Worm (Caenorhabditis elegans) whole organism, late embryonic: ENCODE data around the gene nac-2.

ENCODE experiments used
- F13H6.1 ChIP-seq: sonication (generic microtip); optimal IDR thresholded peaks from 2 replicates; lab custom pipeline; 2016; ENCODE audit warnings: missing genetic modification characterization, missing compliant biosample characterization
- T23F11.4 ChIP-seq: fragments of 200-800 bp; sonication (Bioruptor generic); optimal IDR thresholded peaks from 2 replicates; lab custom pipeline; 2018; ENCODE audit warnings: mild to moderate bottlenecking, missing genetic modification characterization, missing compliant biosample characterization
- ceh-2 ChIP-seq: sonication (generic microtip); optimal IDR thresholded peaks from 2 replicates; lab custom pipeline; 2016; ENCODE audit warnings: missing genotype, missing genetic modification characterization, missing compliant biosample characterization
- ceh-31 ChIP-seq: sonication (generic microtip); optimal IDR thresholded peaks from 2 replicates; lab custom pipeline; 2016; ENCODE audit warnings: missing genetic modification characterization, missing compliant biosample characterization
- ceh-6 ChIP-seq: fragments of 200-800 bp; sonication (Bioruptor generic); optimal IDR thresholded peaks from 2 replicates; lab custom pipeline; 2018; ENCODE audit warnings: mild to moderate bottlenecking, missing genetic modification characterization, missing compliant biosample characterization
- ceh-9 ChIP-seq: sonication (generic microtip); optimal IDR thresholded peaks from 2 replicates; lab custom pipeline; 2016; ENCODE audit warnings: mild to moderate bottlenecking, missing genetic modification characterization, inconsistent platforms, missing compliant biosample characterization
- che-1 ChIP-seq: sonication (generic microtip); optimal IDR thresholded peaks from 2 replicates; lab custom pipeline; 2016; ENCODE audit warnings: mild to moderate bottlenecking, missing genetic modification characterization, missing compliant biosample characterization
- dmd-4 ChIP-seq: sonication (generic microtip); optimal IDR thresholded peaks from 2 replicates; lab custom pipeline; 2016; ENCODE audit warnings: borderline replicate concordance, missing genetic modification characterization, missing compliant biosample characterization
- dve-1 ChIP-seq: sonication (generic microtip); optimal IDR thresholded peaks from 2 replicates; lab custom pipeline; 2017; ENCODE audit warnings: antibody characterized with exemption, mild to moderate bottlenecking, missing genetic modification characterization, missing compliant biosample characterization
- fkh-6 ChIP-seq: sonication (generic microtip); optimal IDR thresholded peaks from 2 replicates; lab custom pipeline; 2016; ENCODE audit warnings: missing genetic modification characterization, missing compliant biosample characterization
- gmeb-2 ChIP-seq: sonication (generic microtip); optimal IDR thresholded peaks from 2 replicates; lab custom pipeline; 2016; ENCODE audit warnings: missing genetic modification characterization, inconsistent platforms, missing compliant biosample characterization
- hlh-13 ChIP-seq: fragments of 200-800 bp; sonication (Bioruptor generic); optimal IDR thresholded peaks from 2 replicates; lab custom pipeline; 2018; ENCODE audit warnings: mild to moderate bottlenecking, missing genetic modification characterization, missing compliant biosample characterization
- hlh-6 ChIP-seq: sonication (generic microtip); optimal IDR thresholded peaks from 2 replicates; lab custom pipeline; 2016; ENCODE audit warnings: missing genotype, missing genetic modification characterization, missing compliant biosample characterization
- hlh-8 ChIP-seq: sonication (generic microtip); optimal IDR thresholded peaks from 2 replicates; lab custom pipeline; 2016; ENCODE audit warnings: missing genotype, missing genetic modification characterization, missing compliant biosample characterization
- lin-11 ChIP-seq: fragments of 200-800 bp; sonication (Bioruptor generic); optimal IDR thresholded peaks from 2 replicates; lab custom pipeline; 2018; ENCODE audit warnings: mild to moderate bottlenecking, missing genetic modification characterization, missing compliant biosample characterization
- madf-2 ChIP-seq: sonication (generic microtip); optimal IDR thresholded peaks from 2 replicates; lab custom pipeline; 2017; ENCODE audit warnings: missing genetic modification characterization, missing compliant biosample characterization
- mec-3 ChIP-seq: sonication (generic microtip); optimal IDR thresholded peaks from 2 replicates; lab custom pipeline; 2016; ENCODE audit warnings: borderline replicate concordance, missing genetic modification characterization, missing compliant biosample characterization
- nhr-11 ChIP-seq: fragments of 150-350 bp; optimal IDR thresholded peaks from 2 replicates; lab custom pipeline; 2014; ENCODE audit warnings: missing biosample characterization, missing genetic modification characterization
- nhr-232 ChIP-seq: sonication (generic microtip); optimal IDR thresholded peaks from 2 replicates; lab custom pipeline; 2016; ENCODE audit warnings: missing genetic modification characterization, missing compliant biosample characterization
- npax-4 ChIP-seq: sonication (generic microtip); optimal IDR thresholded peaks from 2 replicates; lab custom pipeline; 2016; ENCODE audit warnings: missing genetic modification characterization, missing compliant biosample characterization
- pha-2 ChIP-seq: sonication (generic microtip); optimal IDR thresholded peaks from 2 replicates; lab custom pipeline; 2017; ENCODE audit warnings: mild to moderate bottlenecking, missing genetic modification characterization, missing compliant biosample characterization
- ref-2 ChIP-seq: sonication (generic microtip); optimal IDR thresholded peaks from 2 replicates; lab custom pipeline; 2016; ENCODE audit warnings: missing genetic modification characterization, missing compliant biosample characterization
- sdc-2 ChIP-seq: sonication (generic microtip); optimal IDR thresholded peaks from 2 replicates; lab custom pipeline; 2016; ENCODE audit warnings: missing genotype, missing genetic modification characterization, missing compliant biosample characterization
- sox-2 ChIP-seq: fragments of 200-800 bp; sonication (Bioruptor generic); IDR thresholded peaks from 2 replicates; pipeline ENCODE4 v1.3.6; 2022; ENCODE audit warnings: missing genetic modification reagents, missing genetic modification characterization, missing compliant biosample characterization
- sox-4 ChIP-seq: sonication (generic microtip); optimal IDR thresholded peaks from 2 replicates; lab custom pipeline; 2017; ENCODE audit warnings: mild to moderate bottlenecking, missing genetic modification characterization, inconsistent platforms, missing compliant biosample characterization
- tbx-2 ChIP-seq: sonication (generic microtip); optimal IDR thresholded peaks from 2 replicates; lab custom pipeline; 2016; ENCODE audit warnings: missing genetic modification characterization, missing compliant biosample characterization
- ttx-3 ChIP-seq: sonication (generic microtip); optimal IDR thresholded peaks from 2 replicates; lab custom pipeline; 2016; ENCODE audit warnings: missing genetic modification reagents, missing genetic modification characterization, missing compliant biosample characterization
- unc-3 ChIP-seq, 2 experiments: fragments of 200-800 bp in 1 of 2; sonication (Bioruptor generic) in 1 of 2; sonication (generic microtip) in 1 of 2; conservative IDR thresholded peaks in 1 of 2; optimal IDR thresholded peaks in 1 of 2; 2 replicates each; pipeline versions ENCODE4 v1.3.6 to Lab custom; 2016 to 2022; ENCODE audit warnings: missing compliant biosample characterization in 2 of 2, missing genetic modification characterization in 2 of 2, missing genetic modification reagents in 1 of 2
- unc-42 ChIP-seq: sonication (generic microtip); optimal IDR thresholded peaks from 2 replicates; lab custom pipeline; 2016; ENCODE audit warnings: missing genotype, missing genetic modification characterization, missing compliant biosample characterization
- unc-55 ChIP-seq: sonication (generic microtip); optimal IDR thresholded peaks from 2 replicates; lab custom pipeline; 2017; ENCODE audit warnings: missing biosample characterization, missing genetic modification reagents, missing genetic modification characterization

Gene nac-2

ce11 chrIII:9050600-9050999 lies 7.5 kb upstream of the nac-2 start, which contains the start of gene ikke-1:
Gene ikke-1, minus strand, starts transcription at chrIII:9050700.
- TF ChIP-seq F13H6.1 (tag; lab: Kevin White, UChicago), result no peak
- no peak for TF ChIP-seq sox-4
- TF ChIP-seq T23F11.4 (GFP tag; lab: Kevin White, UChicago), result no peak
- no peak for TF ChIP-seq gmeb-2 (tag; lab: Kevin White, UChicago)
- TF ChIP-seq fkh-6 (tag; lab: Kevin White, UChicago), result no peak
- TF ChIP-seq unc-42, result no peak
- no peak for TF ChIP-seq npax-4 (tag; lab: Kevin White, UChicago)
- TF ChIP-seq tbx-2 (tag; lab: Kevin White, UChicago), result no peak
- TF ChIP-seq nhr-232 (tag; lab: Kevin White, UChicago), result no peak
- TF ChIP-seq dve-1, result no peak
- TF ChIP-seq hlh-8 (tag; lab: Kevin White, UChicago), result no peak
- TF ChIP-seq mec-3 (tag; lab: Kevin White, UChicago), result no peak
- no peak for TF ChIP-seq sox-2 (GFP tag; lab: Robert Waterston, UW)

ce11 chrIII:9047260-9047659 lies 4.2 kb upstream of the nac-2 start:
- no peak for TF ChIP-seq fkh-6 (tag; lab: Kevin White, UChicago)

DNA sequence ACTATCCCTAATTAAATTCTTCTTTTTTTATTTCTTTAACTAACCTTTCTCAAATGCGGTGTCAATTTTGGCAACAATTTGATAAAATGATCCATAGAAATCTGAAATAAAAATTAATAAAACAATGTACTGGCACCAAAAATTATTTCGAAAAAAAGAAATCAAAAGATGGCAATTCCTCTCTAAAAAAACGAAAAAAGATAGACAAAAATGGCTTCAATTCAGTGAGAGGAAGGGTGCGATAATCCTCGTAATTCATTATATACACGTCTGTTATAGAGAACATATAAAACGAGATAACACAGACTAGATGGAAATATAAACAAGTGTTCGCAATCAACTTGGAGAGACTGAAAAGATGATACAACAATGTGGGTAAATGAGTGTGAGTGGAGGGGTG lies 2.7 kb upstream of the nac-2 start, which contains the start of gene R107.2:
TSS of gene R107.2 (minus strand) at position 101 of the 400 bp plus-strand sequence.
- TF ChIP-seq ceh-6 (GFP tag; lab: Kevin White, UChicago) (no peak), nhr-11 (tag; lab: Kevin White, UChicago) (no peak), lin-11 (tag; lab: Kevin White, UChicago) (no peak), ceh-31 (tag; lab: Kevin White, UChicago) (no peak)

ce11 chrIII:9037658-9038057 lies 5.4 kb downstream of the nac-2 start, which contains the start of gene R107.9:
Gene R107.9, plus strand, starts transcription at chrIII:9037958.
- TF ChIP-seq madf-2 (tag; lab: Kevin White, UChicago), result no peak
- no peak for TF ChIP-seq hlh-6
- no peak for TF ChIP-seq unc-3 (GFP tag; conservative IDR thresholded peaks at IDR 0.05; lab: Robert Waterston, UW)
- no peak for TF ChIP-seq unc-3 (tag; optimal IDR thresholded peaks at IDR 0.05; lab: Kevin White, UChicago)
- no peak for TF ChIP-seq nhr-232 (tag; lab: Kevin White, UChicago)
- TF ChIP-seq ttx-3 (tag; lab: Kevin White, UChicago), result no peak
- TF ChIP-seq tbx-2 (tag; lab: Kevin White, UChicago), result no peak
- no peak for TF ChIP-seq nhr-11 (tag; lab: Kevin White, UChicago)
- no peak for TF ChIP-seq sox-4
- TF ChIP-seq ref-2 (tag; lab: Kevin White, UChicago), result no peak
- no peak for TF ChIP-seq ceh-31 (tag; lab: Kevin White, UChicago)
- TF ChIP-seq hlh-13 (GFP tag; lab: Kevin White, UChicago), result no peak
- no peak for TF ChIP-seq pha-2 (tag; lab: Kevin White, UChicago)
- no peak for TF ChIP-seq ceh-9 (tag; lab: Kevin White, UChicago)
- TF ChIP-seq fkh-6 (tag; lab: Kevin White, UChicago), result no peak
- no peak for TF ChIP-seq che-1 (tag; lab: Kevin White, UChicago)
- TF ChIP-seq unc-55, result no peak

ce11 chrIII:9035037-9035436 lies 8.1 kb downstream of the nac-2 start:
- TF ChIP-seq sdc-2 (tag; lab: Kevin White, UChicago) (no peak), dmd-4 (no peak)

DNA sequence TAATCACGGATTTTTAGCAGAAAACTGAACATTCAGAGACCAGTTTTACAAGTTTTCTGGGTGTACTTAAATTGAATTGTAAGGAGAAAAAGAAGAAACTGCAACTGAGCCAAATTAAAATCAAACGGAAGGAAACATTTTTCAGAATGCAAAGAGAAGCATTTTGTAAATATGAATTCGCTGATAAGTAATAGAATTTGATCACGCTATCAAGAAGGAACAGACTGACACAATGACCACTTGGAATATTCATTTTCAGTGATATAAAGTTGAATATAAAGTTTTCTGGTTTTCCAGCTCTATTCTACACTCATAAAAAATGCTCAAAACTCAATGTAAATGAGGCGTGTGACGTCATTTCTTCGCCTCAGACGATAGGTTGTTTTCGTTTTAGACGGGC lies 9.0 kb downstream of the nac-2 start:
- no peak for TF ChIP-seq ceh-2 (tag; lab: Kevin White, UChicago)
